Fruit fly (Drosophila melanogaster) whole organism, prepupa: ENCODE measurements around the gene CG5815.

Source experiments
- Blimp-1 ChIP-seq: fragments of 200-800 bp; sonication (Bioruptor generic); optimal IDR thresholded peaks from 3 replicates; lab custom pipeline; 2017; ENCODE audit warnings: missing biosample characterization, missing genetic modification characterization, mild to moderate bottlenecking, moderate library complexity, missing genetic modification reagents
- CG10631 ChIP-seq: fragments of 200-800 bp; sonication (Bioruptor generic); optimal IDR thresholded peaks from 2 replicates; lab custom pipeline; 2016; ENCODE audit warnings: missing biosample characterization, missing genetic modification characterization
- CG10669 ChIP-seq: fragments of 200-800 bp; sonication (Bioruptor generic); optimal IDR thresholded peaks from 3 replicates; lab custom pipeline; 2018; ENCODE audit warnings: missing biosample characterization, mild to moderate bottlenecking, missing genetic modification characterization, moderate library complexity
- CG11294 ChIP-seq: fragments of 200-800 bp; sonication (Bioruptor generic); IDR thresholded peaks from 2 replicates; pipeline ENCODE4 v1.3.6; 2022; ENCODE audit warnings: missing biosample characterization, missing genetic modification characterization
- CG11902 ChIP-seq: fragments of 200-800 bp; sonication (Bioruptor generic); optimal IDR thresholded peaks from 3 replicates; lab custom pipeline; 2016; ENCODE audit warnings: missing biosample characterization, missing genetic modification characterization
- CG15336 ChIP-seq: fragments of 200-800 bp; sonication (Bioruptor generic); IDR thresholded peaks from 2 replicates; pipeline ENCODE4 v1.3.6; 2022; ENCODE audit warnings: missing biosample characterization, missing genetic modification characterization
- CG16779 ChIP-seq: fragments of 200-800 bp; sonication (Bioruptor generic); optimal IDR thresholded peaks from 3 replicates; lab custom pipeline; 2017; ENCODE audit warnings: missing biosample characterization, mild to moderate bottlenecking, missing genetic modification characterization
- CG3032 ChIP-seq: fragments of 200-800 bp; optimal IDR thresholded peaks from 2 replicates; lab custom pipeline; 2019; ENCODE audit warnings: missing biosample characterization, mild to moderate bottlenecking, missing genetic modification characterization, moderate library complexity
- CG31627 ChIP-seq: fragments of 200-800 bp; sonication (Bioruptor generic); optimal IDR thresholded peaks from 3 replicates; lab custom pipeline; 2016; ENCODE audit warnings: missing biosample characterization, missing genetic modification characterization
- CG34406 ChIP-seq: fragments of 200-800 bp; sonication (Bioruptor generic); optimal IDR thresholded peaks from 3 replicates; lab custom pipeline; 2016; ENCODE audit warnings: missing biosample characterization, missing genetic modification characterization
- CG3919 ChIP-seq: fragments of 200-800 bp; sonication (Bioruptor generic); optimal IDR thresholded peaks from 3 replicates; lab custom pipeline; 2016; ENCODE audit warnings: missing biosample characterization, missing genetic modification characterization
- CG4318 ChIP-seq: fragments of 200-800 bp; sonication (Bioruptor generic); optimal IDR thresholded peaks from 3 replicates; lab custom pipeline; 2017; ENCODE audit warnings: missing biosample characterization, mild to moderate bottlenecking, missing genetic modification characterization
- CG6276 ChIP-seq: fragments of 200-800 bp; sonication (Bioruptor generic); optimal IDR thresholded peaks from 2 replicates; lab custom pipeline; 2017; ENCODE audit warnings: missing biosample characterization, mild to moderate bottlenecking, missing genetic modification characterization
- CG6808 ChIP-seq: fragments of 200-800 bp; sonication (Bioruptor generic); optimal IDR thresholded peaks from 3 replicates; lab custom pipeline; 2017; ENCODE audit warnings: missing biosample characterization, missing genetic modification characterization, mild to moderate bottlenecking, moderate library complexity, missing genetic modification reagents
- CG7368 ChIP-seq: fragments of 200-800 bp; sonication (Bioruptor generic); optimal IDR thresholded peaks from 3 replicates; lab custom pipeline; 2016; ENCODE audit warnings: missing biosample characterization, missing genetic modification characterization
- CG8119 ChIP-seq: fragments of 200-800 bp; sonication (Bioruptor generic); IDR thresholded peaks from 3 replicates; pipeline ENCODE4 v1.3.6; 2022; ENCODE audit warnings: missing biosample characterization, missing genetic modification characterization
- CG9139 ChIP-seq: fragments of 200-800 bp; sonication (Bioruptor generic); optimal IDR thresholded peaks from 3 replicates; lab custom pipeline; 2017; ENCODE audit warnings: missing biosample characterization, mild to moderate bottlenecking, missing genetic modification characterization
- Eip75B ChIP-seq: fragments of 200-800 bp; sonication (Bioruptor generic); optimal IDR thresholded peaks from 3 replicates; lab custom pipeline; 2016; ENCODE audit warnings: missing biosample characterization, missing genetic modification characterization
- Eip78C ChIP-seq: fragments of 200-800 bp; sonication (Bioruptor generic); peaks from one replicate; lab custom pipeline; 2016; ENCODE audit warnings: missing biosample characterization, missing genetic modification characterization
- Ets21C ChIP-seq: fragments of 200-800 bp; sonication (Bioruptor generic); optimal IDR thresholded peaks from 3 replicates; lab custom pipeline; 2016; ENCODE audit warnings: missing biosample characterization, missing genetic modification characterization
- Ets96B ChIP-seq: fragments of 200-800 bp; optimal IDR thresholded peaks from 2 replicates; lab custom pipeline; 2019; ENCODE audit warnings: missing biosample characterization, mild to moderate bottlenecking, missing genetic modification characterization, moderate library complexity
- Gug ChIP-seq: fragments of 200-800 bp; sonication (Bioruptor generic); IDR thresholded peaks from 2 replicates; pipeline ENCODE4 v1.3.6; 2022; ENCODE audit warnings: missing biosample characterization, missing genetic modification characterization
- Hr39 ChIP-seq: fragments of 200-800 bp; sonication (Bioruptor generic); optimal IDR thresholded peaks from 2 replicates; lab custom pipeline; 2016; ENCODE audit warnings: missing biosample characterization, missing genetic modification characterization
- Hr4 ChIP-seq: fragments of 200-800 bp; sonication (Bioruptor generic); optimal IDR thresholded peaks from 3 replicates; lab custom pipeline; 2016; ENCODE audit warnings: missing biosample characterization, missing genetic modification characterization
- Lpt ChIP-seq: fragments of 200-800 bp; sonication (Bioruptor generic); optimal IDR thresholded peaks from 3 replicates; lab custom pipeline; 2016; ENCODE audit warnings: missing biosample characterization, missing genetic modification characterization
- Met ChIP-seq: fragments of 200-800 bp; sonication (Bioruptor generic); optimal IDR thresholded peaks from 3 replicates; lab custom pipeline; 2016; ENCODE audit warnings: missing biosample characterization, missing genetic modification characterization
- OdsH ChIP-seq: fragments of 200-800 bp; sonication (Bioruptor generic); optimal IDR thresholded peaks from 3 replicates; lab custom pipeline; 2016; ENCODE audit warnings: missing biosample characterization, missing genetic modification characterization
- Sox102F ChIP-seq: fragments of 200-800 bp; sonication (Bioruptor generic); optimal IDR thresholded peaks from 2 replicates; lab custom pipeline; 2016; ENCODE audit warnings: missing biosample characterization, mild to moderate bottlenecking, missing genetic modification characterization
- achi ChIP-seq: fragments of 200-800 bp; sonication (Bioruptor generic); optimal IDR thresholded peaks from 3 replicates; lab custom pipeline; 2016; ENCODE audit warnings: missing biosample characterization, missing genetic modification characterization
- acj6 ChIP-seq: fragments of 200-800 bp; sonication (Bioruptor generic); optimal IDR thresholded peaks from 3 replicates; lab custom pipeline; 2016; ENCODE audit warnings: missing biosample characterization, missing genetic modification characterization
- cyc ChIP-seq: fragments of 200-800 bp; sonication (Bioruptor generic); optimal IDR thresholded peaks from 3 replicates; lab custom pipeline; 2016; ENCODE audit warnings: missing biosample characterization, missing genetic modification characterization
- dac ChIP-seq: fragments of 200-800 bp; sonication (Bioruptor generic); optimal IDR thresholded peaks from 2 replicates; lab custom pipeline; 2017; ENCODE audit warnings: missing biosample characterization, mild to moderate bottlenecking, missing genetic modification characterization
- dsx ChIP-seq: fragments of 200-800 bp; optimal IDR thresholded peaks from 3 replicates; lab custom pipeline; 2019; ENCODE audit warnings: missing biosample characterization, mild to moderate bottlenecking, missing genetic modification characterization, moderate library complexity; ENCODE audit not compliant: poor library complexity, severe bottlenecking
- eg ChIP-seq: fragments of 200-800 bp; sonication (Bioruptor generic); IDR thresholded peaks from 3 replicates; pipeline ENCODE4 v1.3.6; 2022; ENCODE audit warnings: missing biosample characterization, missing genetic modification characterization
- esn ChIP-seq: fragments of 200-800 bp; sonication (Bioruptor generic); optimal IDR thresholded peaks from 2 replicates; lab custom pipeline; 2016; ENCODE audit warnings: missing biosample characterization, mild to moderate bottlenecking, missing genetic modification characterization, moderate library complexity
- fd59A ChIP-seq: fragments of 200-800 bp; sonication (Bioruptor generic); optimal IDR thresholded peaks from 2 replicates; lab custom pipeline; 2017; ENCODE audit warnings: missing biosample characterization, mild to moderate bottlenecking, missing genetic modification characterization, missing genetic modification reagents
- fkh ChIP-seq: fragments of 200-800 bp; sonication (Bioruptor generic); optimal IDR thresholded peaks from 3 replicates; lab custom pipeline; 2017; ENCODE audit warnings: missing biosample characterization, mild to moderate bottlenecking, missing genetic modification characterization, moderate library complexity
- net ChIP-seq: fragments of 200-800 bp; sonication (Bioruptor generic); optimal IDR thresholded peaks from 3 replicates; lab custom pipeline; 2016; ENCODE audit warnings: missing biosample characterization, missing genetic modification characterization
- pdm3 ChIP-seq: fragments of 200-800 bp; sonication (Bioruptor generic); optimal IDR thresholded peaks from 3 replicates; lab custom pipeline; 2016; ENCODE audit warnings: missing biosample characterization, missing genetic modification characterization
- salr ChIP-seq, 2 experiments: fragments of 200-800 bp; sonication (Bioruptor generic); optimal IDR thresholded peaks; 3 replicates each; lab custom pipeline; 2016 to 2018; ENCODE audit warnings: missing biosample characterization in 2 of 2, missing genetic modification characterization in 2 of 2, mild to moderate bottlenecking in 1 of 2
- spab ChIP-seq: fragments of 200-800 bp; sonication (Bioruptor generic); optimal IDR thresholded peaks from 2 replicates; lab custom pipeline; 2017; ENCODE audit warnings: missing biosample characterization, mild to moderate bottlenecking, missing genetic modification characterization, missing genetic modification reagents
- ss ChIP-seq, 2 experiments: fragments of 200-800 bp; sonication (Bioruptor generic); optimal IDR thresholded peaks; 2 replicates in 1 of 2; 3 replicates in 1 of 2; lab custom pipeline; 2017 to 2018; ENCODE audit warnings: mild to moderate bottlenecking in 2 of 2, missing biosample characterization in 2 of 2, missing genetic modification characterization in 2 of 2, moderate library complexity in 1 of 2
- vri ChIP-seq: fragments of 200-800 bp; sonication (Bioruptor generic); optimal IDR thresholded peaks from 3 replicates; lab custom pipeline; 2016; ENCODE audit warnings: missing biosample characterization, mild to moderate bottlenecking, missing genetic modification characterization

Gene CG5815

DNA sequence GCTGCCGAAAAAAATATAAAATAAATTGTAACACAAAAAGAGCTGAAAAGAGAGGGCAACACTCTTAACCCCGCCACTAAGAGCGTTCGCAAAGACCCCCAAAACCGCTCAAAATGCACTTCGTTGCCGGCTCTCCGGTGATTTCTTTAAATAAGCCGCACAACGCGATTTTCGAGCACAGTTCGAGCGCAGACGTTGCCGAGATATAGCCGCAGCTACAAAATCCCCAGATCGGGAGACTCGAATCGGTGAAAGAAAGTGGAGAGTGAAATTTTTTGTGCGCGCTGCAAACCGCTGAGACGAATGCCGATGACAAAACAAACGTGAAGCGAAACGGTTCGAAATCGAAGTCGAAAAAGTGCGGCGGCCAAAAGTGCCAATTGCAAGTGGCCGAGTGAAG, 36.7 kb upstream of the CG5815 start, which contains the start of gene CG14257:
CG14257 (plus strand) TSS at position 177 of the 400 bp plus-strand sequence.
- TF ChIP-seq pdm3 (no peak), eg (GFP tag; lab: Robert Waterston, UW) (peak; percentile 29; the same call in 1 of the 3 replicates), dsx (GFP tag; lab: Kevin White, UChicago) (peak; percentile 19), CG11294 (GFP tag; lab: Robert Waterston, UW) (no peak), CG15336 (peak; percentile 34; the same call in 1 of the 2 replicates), Sox102F (GFP tag; lab: Kevin White, UChicago) (peak; percentile 29), CG3032 (tag; lab: Kevin White, UChicago) (no peak), CG34406 (GFP tag; lab: Kevin White, UChicago) (no peak), fd59A (GFP tag; lab: Kevin White, UChicago) (no peak), Blimp-1 (GFP tag; lab: Kevin White, UChicago) (peak; percentile 84), CG10669 (GFP tag; lab: Kevin White, UChicago) (no peak), Met (GFP tag; lab: Kevin White, UChicago) (peak; percentile 10), CG3919 (peak; percentile 4), salr (GFP tag; optimal IDR thresholded peaks at IDR 0.05; lab: Kevin White, UChicago) (no peak)

DNA sequence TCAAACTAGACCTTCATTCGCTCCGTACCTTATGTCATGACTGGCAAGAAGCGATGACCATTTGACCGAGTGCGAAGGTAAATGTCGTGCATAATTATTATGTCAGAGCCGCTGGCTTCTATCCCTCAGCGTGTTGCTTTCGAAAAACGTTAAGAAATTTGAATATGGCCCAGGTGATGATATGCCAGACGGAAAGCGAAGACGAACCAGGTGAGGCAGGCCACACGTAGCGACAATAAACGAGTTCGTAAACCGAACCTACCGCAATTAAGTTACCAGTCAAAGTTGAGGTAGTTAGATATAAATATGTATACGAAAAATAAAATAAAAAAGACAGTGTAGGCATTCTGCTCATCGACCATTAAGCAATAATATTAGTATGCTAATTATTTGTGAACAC, 35.7 kb upstream of the CG5815 start:
- no peak for TF ChIP-seq dac (GFP tag; lab: Kevin White, UChicago)
- no peak for TF ChIP-seq Eip75B
- TF ChIP-seq CG9139 (GFP tag; lab: Kevin White, UChicago): no peak
- no peak for TF ChIP-seq CG6276 (GFP tag; lab: Kevin White, UChicago)
- no peak for TF ChIP-seq pdm3
- TF ChIP-seq cyc: no peak
- TF ChIP-seq net (GFP tag; lab: Kevin White, UChicago): no peak
- no peak for TF ChIP-seq CG10669 (GFP tag; lab: Kevin White, UChicago)
- no peak for TF ChIP-seq acj6 (GFP tag; lab: Kevin White, UChicago)
- TF ChIP-seq vri (GFP tag; lab: Kevin White, UChicago): no peak
- TF ChIP-seq CG34406 (GFP tag; lab: Kevin White, UChicago): no peak
- TF ChIP-seq eg (GFP tag; lab: Robert Waterston, UW): no peak
- TF ChIP-seq, all 60 proteins: peak for 0

DNA sequence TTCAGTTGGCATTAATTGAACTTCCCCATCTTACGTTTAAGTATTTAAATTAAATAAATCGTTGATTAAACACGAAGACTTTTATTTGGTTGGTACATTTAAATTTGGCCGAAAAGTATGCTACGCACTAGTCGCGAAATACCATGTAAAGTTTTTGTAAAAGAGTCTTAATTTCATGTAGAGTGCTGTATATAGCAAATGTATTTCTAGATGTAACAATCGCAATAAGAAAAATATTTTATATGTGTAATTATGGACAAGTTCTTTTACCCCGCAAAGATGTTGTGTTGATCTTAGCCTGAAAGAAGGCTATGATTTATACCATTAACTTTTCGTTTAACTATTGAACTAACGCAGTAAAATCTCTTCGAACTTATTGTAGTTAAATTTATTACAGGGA, 29.6 kb upstream of the CG5815 start:
- no peak for TF ChIP-seq CG3919
- TF ChIP-seq Gug: no peak
- TF ChIP-seq Eip78C (GFP tag; lab: Kevin White, UChicago): peak; percentile 52

DNA sequence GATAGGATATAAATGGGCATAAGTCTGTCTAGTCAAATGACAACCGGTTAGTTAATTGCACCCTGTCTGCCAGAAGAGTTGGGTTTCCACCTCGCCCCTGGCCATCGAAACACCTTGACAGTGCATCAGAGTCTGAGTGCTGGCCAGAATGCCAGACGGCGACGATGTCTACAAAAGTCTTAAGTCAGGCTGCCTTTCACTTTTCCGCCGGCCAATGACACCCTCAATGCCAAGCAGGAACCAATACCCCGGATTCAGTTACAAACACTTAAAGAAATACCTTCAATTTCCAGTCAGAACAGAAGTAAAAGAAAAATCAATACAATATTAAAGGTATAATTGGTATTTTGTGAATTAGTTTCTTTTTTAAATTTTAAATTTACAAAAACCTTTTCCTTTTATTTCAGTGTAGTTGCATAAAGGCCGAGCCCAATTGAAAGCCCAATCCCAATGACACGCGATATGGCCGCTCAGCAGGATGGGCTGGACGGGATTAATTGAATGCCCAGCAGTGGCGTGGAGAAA, 27.8 kb upstream of the CG5815 start:
- TF ChIP-seq OdsH (GFP tag; lab: Kevin White, UChicago): no peak
- TF ChIP-seq dac (GFP tag; lab: Kevin White, UChicago): no peak
- peak; percentile 53 for TF ChIP-seq achi (GFP tag; lab: Kevin White, UChicago)
- no peak for TF ChIP-seq fkh (GFP tag; lab: Kevin White, UChicago)
- no peak for TF ChIP-seq Hr4
- TF ChIP-seq Hr39 (GFP tag; lab: Kevin White, UChicago): no peak
- TF ChIP-seq CG11902 (GFP tag; lab: Kevin White, UChicago): no peak
- TF ChIP-seq CG16779 (tag; lab: Kevin White, UChicago): no peak
- TF ChIP-seq Eip78C (GFP tag; lab: Kevin White, UChicago): peak; percentile 92
- TF ChIP-seq CG10631 (GFP tag; lab: Kevin White, UChicago): peak; percentile 21
- TF ChIP-seq CG31627 (GFP tag; lab: Kevin White, UChicago): no peak
- no peak for TF ChIP-seq Gug
- peak; percentile 68 to 74 for TF ChIP-seq ss (GFP tag; optimal IDR thresholded peaks at IDR 0.05; lab: Kevin White, UChicago)
- peak; percentile 28 for TF ChIP-seq CG9139 (GFP tag; lab: Kevin White, UChicago)
- TF ChIP-seq CG7368 (GFP tag; lab: Kevin White, UChicago): peak; percentile 46
- peak; percentile 49 for TF ChIP-seq CG3919
- TF ChIP-seq CG6808: peak; percentile 63
- TF ChIP-seq CG34406 (GFP tag; lab: Kevin White, UChicago): no peak
- no peak for TF ChIP-seq Sox102F (GFP tag; lab: Kevin White, UChicago)
- no peak for TF ChIP-seq Ets21C (GFP tag; lab: Kevin White, UChicago)
- TF ChIP-seq spab (GFP tag; lab: Kevin White, UChicago): peak; percentile 45
- TF ChIP-seq eg (GFP tag; lab: Robert Waterston, UW): peak; percentile 73
- TF ChIP-seq salr (GFP tag; optimal IDR thresholded peaks at IDR 0.05; lab: Kevin White, UChicago): no peak
- TF ChIP-seq Ets96B: peak; percentile 64
- no peak for TF ChIP-seq acj6 (GFP tag; lab: Kevin White, UChicago)
- no peak for TF ChIP-seq CG4318 (GFP tag; lab: Kevin White, UChicago)
- peak; percentile 59 for TF ChIP-seq Eip75B
- peak; percentile 9 for TF ChIP-seq Lpt (GFP tag; lab: Kevin White, UChicago)
- no peak for TF ChIP-seq esn (GFP tag; lab: Kevin White, UChicago)
- no peak for TF ChIP-seq CG8119 (GFP tag; lab: Robert Waterston, UW)
